Worm (Caenorhabditis elegans): Measurements from ENCODE around the gene ccch-1.
"Not testable (repeated sequence)": the region's sequence is repeated elsewhere in the genome, so short reads cannot be mapped to it uniquely, and the experiment has no call there.

DNA sequence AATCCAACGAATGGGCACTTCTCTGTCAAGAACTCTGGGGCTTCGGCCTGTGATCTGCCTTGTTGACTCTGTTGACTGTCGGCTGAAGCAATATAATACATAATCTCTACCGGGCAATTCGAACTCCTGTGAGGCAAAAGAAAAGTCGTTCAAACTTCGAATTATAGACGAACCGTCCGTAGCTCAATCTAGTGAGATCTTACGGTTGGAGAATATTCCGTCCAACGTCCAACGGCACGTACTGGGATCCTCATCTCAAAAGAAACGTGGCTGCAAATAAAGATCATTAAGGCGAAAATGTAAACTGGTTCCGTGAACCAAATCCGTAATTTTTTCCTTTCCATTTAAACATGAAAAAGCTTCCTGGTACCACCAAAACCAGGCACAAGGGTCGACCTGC lies 46.9 kb upstream of the ccch-1 start, which contains the start of gene T11F9.14:
- not testable (repeated sequence) for TF ChIP-seq him-1, dao-5, W03F9.2 (tag; optimal IDR thresholded peaks at IDR 0.05)
